Fruit fly (Drosophila melanogaster) whole organism, prepupa: ENCODE results near the gene Pcd.

Experiments
- CG1621 ChIP-seq: fragments of 200-800 bp; sonication (Bioruptor generic); optimal IDR thresholded peaks from 3 replicates; lab custom pipeline; 2018; ENCODE audit warnings: missing biosample characterization, mild to moderate bottlenecking, missing genetic modification characterization
- CG6163 ChIP-seq: fragments of 200-800 bp; sonication (Bioruptor generic); IDR thresholded peaks from 3 replicates; pipeline ENCODE4 v1.3.6; 2022; ENCODE audit warnings: missing biosample characterization, missing genetic modification characterization
- Gug ChIP-seq: fragments of 200-800 bp; sonication (Bioruptor generic); IDR thresholded peaks from 2 replicates; pipeline ENCODE4 v1.3.6; 2022; ENCODE audit warnings: missing biosample characterization, missing genetic modification characterization
- Hr39 ChIP-seq: fragments of 200-800 bp; sonication (Bioruptor generic); optimal IDR thresholded peaks from 2 replicates; lab custom pipeline; 2016; ENCODE audit warnings: missing biosample characterization, missing genetic modification characterization
- Lpt ChIP-seq: fragments of 200-800 bp; sonication (Bioruptor generic); optimal IDR thresholded peaks from 3 replicates; lab custom pipeline; 2016; ENCODE audit warnings: missing biosample characterization, missing genetic modification characterization
- Sox102F ChIP-seq: fragments of 200-800 bp; sonication (Bioruptor generic); optimal IDR thresholded peaks from 2 replicates; lab custom pipeline; 2016; ENCODE audit warnings: missing biosample characterization, mild to moderate bottlenecking, missing genetic modification characterization
- Sox14 ChIP-seq: fragments of 200-800 bp; sonication (Bioruptor generic); optimal IDR thresholded peaks from 3 replicates; lab custom pipeline; 2016; ENCODE audit warnings: missing biosample characterization, missing genetic modification characterization
- ss ChIP-seq, 2 experiments: fragments of 200-800 bp; sonication (Bioruptor generic); optimal IDR thresholded peaks; 2 replicates in 1 of 2; 3 replicates in 1 of 2; lab custom pipeline; 2017 to 2018; ENCODE audit warnings: mild to moderate bottlenecking in 2 of 2, missing biosample characterization in 2 of 2, missing genetic modification characterization in 2 of 2, moderate library complexity in 1 of 2

- TF ChIP-seq CG6163 (GFP tag; lab: Robert Waterston, UW) (peak; percentile 55; the same call in 2 of the 3 replicates), ss (GFP tag; optimal IDR thresholded peaks at IDR 0.05; lab: Kevin White, UChicago) (peak; percentile 62 to 76), CG1621 (peak; percentile 69), Sox102F (GFP tag; lab: Kevin White, UChicago) (no peak), Sox14 (GFP tag; lab: Kevin White, UChicago) (peak; percentile 27), Hr39 (GFP tag; lab: Kevin White, UChicago) (no peak), Gug (GFP tag; lab: Robert Waterston, UW) (peak; percentile 15; the same call in 1 of the 2 replicates), Lpt (GFP tag; lab: Kevin White, UChicago) (peak; percentile 9)
Observed at dm6 chr3R:29725577-29726240, 2.7 kb downstream of the Pcd start, which contains the start of gene Kul.
